3 fruit fly cellular contexts compared by ENCODE assay signal in genomic region chr3L:9128700-9129582, dm6.
A peak's percentile ranks its signal among the peaks of the same experiment; 100 is the strongest.
TF ChIP-seq lines count a peak whose summit lies in the region.

No protein-coding gene starts in this region.

TF ChIP-seq in whole organism, adult, 20 proteins besides CTCF, POLR2A, EP300 and RAD21 (continued from another document):
- TF ChIP-seq toe (GFP tag; optimal IDR thresholded peaks at IDR 0.05; lab: Kevin White, UChicago), result no peak

TF ChIP-seq in whole organism, embryonic, 481 proteins besides CTCF, POLR2A, EP300 and RAD21 (continued from another document and continues in another):
- peak; percentile 81 for TF ChIP-seq CG30403 (GFP tag; optimal IDR thresholded peaks at IDR 0.05; lab: Kevin White, UChicago)
- no peak for TF ChIP-seq CkIIα-i1 (GFP tag; IDR thresholded peaks at IDR 0.05; lab: Robert Waterston, UW)
- no peak for TF ChIP-seq CG11695 (GFP tag; IDR thresholded peaks at IDR 0.05; lab: Robert Waterston, UW)
- no peak for TF ChIP-seq CG6683 (GFP tag; optimal IDR thresholded peaks at IDR 0.05; lab: Kevin White, UChicago)
- peak; percentile 76 for TF ChIP-seq sens (GFP tag; lab: Kevin White, UChicago)
- TF ChIP-seq CG3726 (GFP tag; IDR thresholded peaks at IDR 0.05; lab: Robert Waterston, UW), result no peak
- peak; percentile 80 for TF ChIP-seq Adf1 (GFP tag; IDR thresholded peaks at IDR 0.05; lab: Robert Waterston, UW)
- peak; percentile 79 for TF ChIP-seq CG14710 (tag; optimal IDR thresholded peaks at IDR 0.05; lab: Kevin White, UChicago)
- TF ChIP-seq lilli (GFP tag; optimal IDR thresholded peaks at IDR 0.05; lab: Kevin White, UChicago), result peak; percentile 27
- TF ChIP-seq CG5953 (GFP tag; IDR thresholded peaks at IDR 0.05; lab: Robert Waterston, UW), result no peak
- peak; percentile 34 for TF ChIP-seq CG18599 (GFP tag; optimal IDR thresholded peaks at IDR 0.05; lab: Kevin White, UChicago)
- TF ChIP-seq fu2 (GFP tag; optimal IDR thresholded peaks at IDR 0.05; lab: Kevin White, UChicago), result no peak
- TF ChIP-seq seq (GFP tag; IDR thresholded peaks at IDR 0.05; lab: Robert Waterston, UW), result no peak; the same call in 1 of the 2 replicates
- TF ChIP-seq bowl (GFP tag; IDR thresholded peaks at IDR 0.05; lab: Robert Waterston, UW), result no peak
- TF ChIP-seq CG11723 (GFP tag; optimal IDR thresholded peaks at IDR 0.05; lab: Kevin White, UChicago), result peak; percentile 69
- TF ChIP-seq BtbVII (GFP tag; optimal IDR thresholded peaks at IDR 0.05; lab: Kevin White, UChicago), result no peak
- no peak for TF ChIP-seq HmgD (GFP tag; optimal IDR thresholded peaks at IDR 0.05; lab: Kevin White, UChicago)
- TF ChIP-seq CG10431 (GFP tag; optimal IDR thresholded peaks at IDR 0.05; lab: Kevin White, UChicago), result peak; percentile 12
- peak; percentile 37 for TF ChIP-seq nerfin-1 (tag; optimal IDR thresholded peaks at IDR 0.05; lab: Kevin White, UChicago)
- peak; percentile 41 for TF ChIP-seq CG5180 (GFP tag; optimal IDR thresholded peaks at IDR 0.05; lab: Kevin White, UChicago)
- peak; percentile 62 for TF ChIP-seq Xrp1 (GFP tag; IDR thresholded peaks at IDR 0.05; lab: Robert Waterston, UW)
- TF ChIP-seq Max (GFP tag; optimal IDR thresholded peaks at IDR 0.05; lab: Kevin White, UChicago), result peak; percentile 44
- peak in 1 of 2 experiments; percentile 58 for TF ChIP-seq eve (GFP tag; optimal IDR thresholded peaks at IDR 0.05; lab: Kevin White, UChicago)
- TF ChIP-seq CG13424 (tag; optimal IDR thresholded peaks at IDR 0.05; lab: Kevin White, UChicago), result peak; percentile 80
- TF ChIP-seq CG10959 (GFP tag; IDR thresholded peaks at IDR 0.05; lab: Robert Waterston, UW), result no peak
- TF ChIP-seq Six4 (GFP tag; optimal IDR thresholded peaks at IDR 0.05; lab: Kevin White, UChicago), result peak; percentile 59
- peak; percentile 84 for TF ChIP-seq CG10979 (tag; optimal IDR thresholded peaks at IDR 0.05; lab: Kevin White, UChicago)
- TF ChIP-seq Abd-B (GFP tag; optimal IDR thresholded peaks at IDR 0.05; lab: Kevin White, UChicago), result no peak
- peak; percentile 89 for TF ChIP-seq nmo (GFP tag; optimal IDR thresholded peaks at IDR 0.05; lab: Kevin White, UChicago)
- no peak for TF ChIP-seq CG4707 (GFP tag; optimal IDR thresholded peaks at IDR 0.05; lab: Kevin White, UChicago)
- TF ChIP-seq zf30C (GFP tag; optimal IDR thresholded peaks at IDR 0.05; lab: Kevin White, UChicago), result no peak
- TF ChIP-seq CG30431 (GFP tag; optimal IDR thresholded peaks at IDR 0.05; lab: Kevin White, UChicago), result peak; percentile 55
- TF ChIP-seq kni (GFP tag; optimal IDR thresholded peaks at IDR 0.05; lab: Kevin White, UChicago), result peak; percentile 48
- TF ChIP-seq Rfx (GFP tag; IDR thresholded peaks at IDR 0.05; lab: Robert Waterston, UW), result 0 out of 2 replicates have a peak, but pooled peaks have one; percentile 3
- TF ChIP-seq CG12391 (tag; optimal IDR thresholded peaks at IDR 0.05; lab: Kevin White, UChicago), result peak; percentile 80
- TF ChIP-seq CG2712 (tag; optimal IDR thresholded peaks at IDR 0.05; lab: Kevin White, UChicago), result peak; percentile 83
- peak; percentile 38 for TF ChIP-seq psq (GFP tag; optimal IDR thresholded peaks at IDR 0.05; lab: Kevin White, UChicago)
- TF ChIP-seq CG17361 (GFP tag; IDR thresholded peaks at IDR 0.05; lab: Robert Waterston, UW), result peak; percentile 87
- peak; percentile 34 for TF ChIP-seq Nf-YC (tag; optimal IDR thresholded peaks at IDR 0.05; lab: Kevin White, UChicago)
- TF ChIP-seq CG8924 (tag; optimal IDR thresholded peaks at IDR 0.05; lab: Kevin White, UChicago), result peak; percentile 85
- TF ChIP-seq CG10321 (GFP tag; IDR thresholded peaks at IDR 0.05; lab: Robert Waterston, UW), result peak; percentile 60; the same call in 1 of the 2 replicates
- peak; percentile 61 for TF ChIP-seq Spps (tag; optimal IDR thresholded peaks at IDR 0.05; lab: Kevin White, UChicago)
- no peak for TF ChIP-seq Sin3A (optimal IDR thresholded peaks at IDR 0.05; lab: Kevin White, UChicago)
- TF ChIP-seq Blimp-1 (GFP tag; optimal IDR thresholded peaks at IDR 0.05; lab: Kevin White, UChicago), result peak; percentile 73
- TF ChIP-seq CG30020 (tag; optimal IDR thresholded peaks at IDR 0.05; lab: Kevin White, UChicago), result peak; percentile 21
- TF ChIP-seq Xbp1 (GFP tag; optimal IDR thresholded peaks at IDR 0.05; lab: Kevin White, UChicago), result peak; percentile 70
- no peak for TF ChIP-seq slp2 (GFP tag; optimal IDR thresholded peaks at IDR 0.05; lab: Kevin White, UChicago)
- peak; percentile 80 for TF ChIP-seq CG15269 (tag; optimal IDR thresholded peaks at IDR 0.05; lab: Kevin White, UChicago)
- peak; percentile 54; the same call in 1 of the 2 replicates for TF ChIP-seq CG14441 (GFP tag; IDR thresholded peaks at IDR 0.05; lab: Robert Waterston, UW)
- TF ChIP-seq CG4360 (GFP tag; IDR thresholded peaks at IDR 0.05; lab: Robert Waterston, UW), result peak; percentile 90
- TF ChIP-seq chinmo (GFP tag; IDR thresholded peaks at IDR 0.05; lab: Robert Waterston, UW; ENCODE audit: partially characterized antibody), result peak; percentile 95
- TF ChIP-seq gsb-n (tag; optimal IDR thresholded peaks at IDR 0.05; lab: Kevin White, UChicago), result peak; percentile 80
- TF ChIP-seq org-1 (GFP tag; optimal IDR thresholded peaks at IDR 0.05; lab: Kevin White, UChicago), result peak; percentile 68
- no peak for TF ChIP-seq Ada2b (GFP tag; IDR thresholded peaks at IDR 0.05; lab: Robert Waterston, UW)
- TF ChIP-seq CG12155 (GFP tag; optimal IDR thresholded peaks at IDR 0.05; lab: Kevin White, UChicago), result peak; percentile 41
- TF ChIP-seq CG8290 (GFP tag; optimal IDR thresholded peaks at IDR 0.05; lab: Kevin White, UChicago), result no peak
- peak in 1 of 2 experiments; percentile 13 for TF ChIP-seq CG8290 (tag; optimal IDR thresholded peaks at IDR 0.05; lab: Kevin White, UChicago)
- no peak for TF ChIP-seq CG9609 (GFP tag; optimal IDR thresholded peaks at IDR 0.05; lab: Kevin White, UChicago)
- TF ChIP-seq Hr3 (GFP tag; optimal IDR thresholded peaks at IDR 0.05; lab: Kevin White, UChicago), result peak; percentile 71
- TF ChIP-seq Aef1 (GFP tag; IDR thresholded peaks at IDR 0.05; lab: Robert Waterston, UW), result 0 out of 3 replicates have a peak, but pooled peaks have one; percentile 20
- no peak for TF ChIP-seq repo (GFP tag; optimal IDR thresholded peaks at IDR 0.05; lab: Kevin White, UChicago)
- peak; percentile 73 for TF ChIP-seq CG10267 (tag; optimal IDR thresholded peaks at IDR 0.05; lab: Kevin White, UChicago)
- peak; percentile 53 for TF ChIP-seq NfI (GFP tag; optimal IDR thresholded peaks at IDR 0.05; lab: Kevin White, UChicago)
- TF ChIP-seq Mad (GFP tag; optimal IDR thresholded peaks at IDR 0.05; lab: Kevin White, UChicago), result no peak
- TF ChIP-seq CG2678 (tag; optimal IDR thresholded peaks at IDR 0.05; lab: Kevin White, UChicago), result peak; percentile 73

TF ChIP-seq in whole organism, prepupa, 60 proteins besides CTCF, POLR2A, EP300 and RAD21 (continued from another document):
- TF ChIP-seq CG32006 (GFP tag; optimal IDR thresholded peaks at IDR 0.05; lab: Kevin White, UChicago), result peak; percentile 85
- peak; percentile 22 for TF ChIP-seq Ets96B (tag; optimal IDR thresholded peaks at IDR 0.05; lab: Kevin White, UChicago)
- peak; percentile 5 for TF ChIP-seq dsx (GFP tag; optimal IDR thresholded peaks at IDR 0.05; lab: Kevin White, UChicago; ENCODE audit: poor library complexity, severe bottlenecking)
- peak; percentile 52 for TF ChIP-seq net (GFP tag; optimal IDR thresholded peaks at IDR 0.05; lab: Kevin White, UChicago)
- peak; percentile 58 for TF ChIP-seq OdsH (GFP tag; optimal IDR thresholded peaks at IDR 0.05; lab: Kevin White, UChicago)
- no peak for TF ChIP-seq Hr39 (GFP tag; optimal IDR thresholded peaks at IDR 0.05; lab: Kevin White, UChicago)
- peak; percentile 15 for TF ChIP-seq CG34406 (GFP tag; optimal IDR thresholded peaks at IDR 0.05; lab: Kevin White, UChicago)
- no peak for TF ChIP-seq Lpt (GFP tag; optimal IDR thresholded peaks at IDR 0.05; lab: Kevin White, UChicago)
- no peak for TF ChIP-seq Sox14 (GFP tag; optimal IDR thresholded peaks at IDR 0.05; lab: Kevin White, UChicago)
- TF ChIP-seq CG3032 (tag; optimal IDR thresholded peaks at IDR 0.05; lab: Kevin White, UChicago), result no peak
- no peak for TF ChIP-seq fd85E (GFP tag; optimal IDR thresholded peaks at IDR 0.05; lab: Kevin White, UChicago)
- no peak for TF ChIP-seq CG6808 (GFP tag; optimal IDR thresholded peaks at IDR 0.05; lab: Kevin White, UChicago)
- peak; percentile 20 for TF ChIP-seq fd59A (GFP tag; optimal IDR thresholded peaks at IDR 0.05; lab: Kevin White, UChicago)
- TF ChIP-seq CG8632 (GFP tag; optimal IDR thresholded peaks at IDR 0.05; lab: Kevin White, UChicago), result no peak
- TF ChIP-seq Eip93F (GFP tag; optimal IDR thresholded peaks at IDR 0.05; lab: Kevin White, UChicago), result no peak
- TF ChIP-seq Eip78C (GFP tag; lab: Kevin White, UChicago), result peak; percentile 64
- TF ChIP-seq cyc (GFP tag; optimal IDR thresholded peaks at IDR 0.05; lab: Kevin White, UChicago), result no peak
- TF ChIP-seq Ets21C (GFP tag; optimal IDR thresholded peaks at IDR 0.05; lab: Kevin White, UChicago), result no peak
- TF ChIP-seq CG10669 (GFP tag; optimal IDR thresholded peaks at IDR 0.05; lab: Kevin White, UChicago), result no peak
- no peak for TF ChIP-seq CG11902 (GFP tag; optimal IDR thresholded peaks at IDR 0.05; lab: Kevin White, UChicago)
- no peak for TF ChIP-seq CG8319 (GFP tag; optimal IDR thresholded peaks at IDR 0.05; lab: Kevin White, UChicago)
- TF ChIP-seq CG1621 (tag; optimal IDR thresholded peaks at IDR 0.05; lab: Kevin White, UChicago), result no peak
- TF ChIP-seq Gug (GFP tag; IDR thresholded peaks at IDR 0.05; lab: Robert Waterston, UW), result no peak
- TF ChIP-seq CG7368 (GFP tag; optimal IDR thresholded peaks at IDR 0.05; lab: Kevin White, UChicago), result no peak
- TF ChIP-seq CG6276 (GFP tag; optimal IDR thresholded peaks at IDR 0.05; lab: Kevin White, UChicago), result peak; percentile 71
- TF ChIP-seq eg (GFP tag; IDR thresholded peaks at IDR 0.05; lab: Robert Waterston, UW), result no peak
- TF ChIP-seq CG10631 (GFP tag; optimal IDR thresholded peaks at IDR 0.05; lab: Kevin White, UChicago), result peak; percentile 32
- peak; percentile 63 for TF ChIP-seq CG4318 (GFP tag; optimal IDR thresholded peaks at IDR 0.05; lab: Kevin White, UChicago)
- TF ChIP-seq CG6163 (GFP tag; IDR thresholded peaks at IDR 0.05; lab: Robert Waterston, UW), result no peak
- TF ChIP-seq CG11762 (GFP tag; optimal IDR thresholded peaks at IDR 0.05; lab: Kevin White, UChicago; ENCODE audit: insufficient read depth), result no peak
- TF ChIP-seq ss (GFP tag; optimal IDR thresholded peaks at IDR 0.05; lab: Kevin White, UChicago), result no peak
- TF ChIP-seq Eip75B (GFP tag; optimal IDR thresholded peaks at IDR 0.05; lab: Kevin White, UChicago), result no peak
- no peak for TF ChIP-seq esn (GFP tag; optimal IDR thresholded peaks at IDR 0.05; lab: Kevin White, UChicago)
- TF ChIP-seq spab (GFP tag; optimal IDR thresholded peaks at IDR 0.05; lab: Kevin White, UChicago), result no peak
- no peak for TF ChIP-seq CG6854 (GFP tag; optimal IDR thresholded peaks at IDR 0.05; lab: Kevin White, UChicago)
TF ChIP-seq in whole organism, prepupa: peak in this region for 19.
